Worm (Caenorhabditis elegans): ENCODE data around the gene R02D5.8.

Gene R02D5.8

DNA sequence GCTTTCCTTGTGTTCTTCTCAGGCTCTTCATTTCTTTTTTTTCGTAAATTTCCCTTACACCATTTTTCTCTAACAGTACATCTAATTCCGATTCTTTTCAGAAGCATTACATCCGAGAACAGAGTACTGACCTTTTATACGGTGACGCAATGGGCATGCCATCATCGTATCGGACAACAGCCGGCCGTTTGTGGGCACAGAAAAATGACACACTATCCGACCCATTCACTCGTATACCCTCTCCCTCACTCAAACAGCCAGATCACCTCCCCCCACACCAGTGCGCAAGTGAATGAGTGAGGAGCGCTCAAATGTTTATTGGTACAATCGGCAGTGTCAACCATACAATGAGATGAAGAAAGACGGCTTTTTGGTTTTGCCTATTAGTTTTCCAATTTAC is 18.0 kb downstream of the R02D5.8 start, which contains the start of gene R02D5.24:
Gene R02D5.24 (plus strand): TSS at position 205 of the 400 bp plus-strand sequence.
- TF ChIP-seq nhr-6 (tag; optimal IDR thresholded peaks at IDR 0.05): peak; percentile 63
- peak; percentile 64 for TF ChIP-seq aha-1 (tag)
- TF ChIP-seq ZK337.2 (GFP tag; IDR thresholded peaks at IDR 0.05): no peak

DNA sequence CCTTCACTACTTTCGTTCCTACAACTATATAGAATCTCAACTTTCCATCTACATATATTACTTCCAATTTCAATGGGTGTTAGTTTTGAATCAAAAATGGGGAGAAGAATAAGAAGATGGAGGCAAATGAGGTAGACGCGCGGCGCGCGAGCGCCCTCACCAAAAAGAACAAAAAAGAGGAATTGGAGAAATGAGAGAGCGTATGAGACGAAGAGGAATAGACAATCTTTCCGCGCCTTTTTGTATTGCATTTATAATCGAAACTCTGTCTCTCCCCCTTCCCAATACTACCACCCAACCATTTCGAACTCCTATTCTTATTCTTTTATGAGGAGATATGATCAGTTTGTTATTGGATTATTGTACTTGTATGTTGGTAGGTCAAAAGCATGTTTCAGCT is 18.6 kb downstream of the R02D5.8 start:
- TF ChIP-seq nhr-6 (tag; optimal IDR thresholded peaks at IDR 0.05) (peak; percentile 33), ctbp-1 (GFP tag; IDR thresholded peaks at IDR 0.05) (no peak), snpc-4 (tag; optimal IDR thresholded peaks at IDR 0.05) (no peak), nhr-28 (tag; optimal IDR thresholded peaks at IDR 0.05) (peak; percentile 20), mep-1 (tag; optimal IDR thresholded peaks at IDR 0.05) (peak; percentile 24), R02D3.7 (tag; optimal IDR thresholded peaks at IDR 0.05) (no peak), mes-2 (tag; optimal IDR thresholded peaks at IDR 0.05; ENCODE audit: poor library complexity, severe bottlenecking) (peak; percentile 23)

DNA sequence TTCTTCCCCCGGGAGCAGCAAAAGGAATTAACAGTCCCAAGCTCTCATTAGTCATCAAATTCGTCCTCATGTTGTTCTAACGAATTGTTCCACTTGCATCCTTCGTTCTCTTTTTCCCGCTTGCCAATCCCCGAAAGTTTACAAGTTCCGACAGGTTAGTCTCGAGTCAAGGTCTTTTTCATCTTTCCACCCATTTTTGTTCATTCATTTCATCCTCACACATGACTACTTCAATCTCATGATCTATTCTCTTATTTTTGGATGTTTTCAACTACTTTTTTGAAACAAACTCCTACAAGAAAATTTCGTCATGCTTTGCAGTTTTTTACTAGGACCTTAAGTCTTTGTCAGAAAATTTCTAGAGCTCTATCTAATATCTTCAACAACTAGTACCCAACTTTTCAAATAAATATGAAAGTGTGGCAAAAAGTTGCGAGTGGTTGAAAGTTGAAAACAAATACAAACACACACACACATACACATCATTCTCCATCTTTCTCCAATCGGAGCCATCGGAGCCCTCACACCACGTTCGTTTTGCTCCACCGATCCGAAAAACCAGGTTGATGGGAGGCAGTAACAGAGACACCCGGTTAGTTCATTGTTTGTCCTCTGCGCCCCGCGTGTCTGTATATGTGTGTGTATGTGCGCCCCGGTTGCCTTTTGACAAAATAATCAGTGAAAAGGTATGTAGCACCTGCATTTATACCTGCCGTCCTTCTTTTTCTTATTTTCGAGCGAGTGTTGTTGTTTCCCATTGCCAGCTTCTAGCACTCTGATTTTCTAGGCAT is 19.9 kb downstream of the R02D5.8 start:
- TF ChIP-seq rbr-2 (tag; optimal IDR thresholded peaks at IDR 0.05) (no peak), hlh-11 (tag; optimal IDR thresholded peaks at IDR 0.05) (peak; percentile 11), hlh-30 (tag; optimal IDR thresholded peaks at IDR 0.05; ENCODE audit: insufficient read depth) (peak; percentile 48), lin-13 (GFP tag; optimal IDR thresholded peaks at IDR 0.05) (no peak), lin-39 (tag; optimal IDR thresholded peaks at IDR 0.05) (no peak), egl-43 (GFP tag; IDR thresholded peaks at IDR 0.05) (peak; percentile 30; the same call in 1 of the 2 replicates), attf-4 (tag; optimal IDR thresholded peaks at IDR 0.05) (no peak), nhr-25 (tag; optimal IDR thresholded peaks at IDR 0.05; ENCODE audit: borderline replicate concordance, insufficient read depth) (no peak), hmg-1.1 (GFP tag; IDR thresholded peaks at IDR 0.05) (0 out of 2 replicates have a peak, but pooled peaks have one; percentile 32), lin-15B (tag; optimal IDR thresholded peaks at IDR 0.05) (no peak), snpc-4 (tag; optimal IDR thresholded peaks at IDR 0.05) (no peak), daf-16 (GFP tag; optimal IDR thresholded peaks at IDR 0.05) (no peak), daf-16 (tag; optimal IDR thresholded peaks at IDR 0.05) (peak; percentile 32), nhr-111 (GFP tag; optimal IDR thresholded peaks at IDR 0.05) (no peak), duxl-1 (tag; optimal IDR thresholded peaks at IDR 0.05; ENCODE audit: poor library complexity) (no peak), fos-1 (tag; optimal IDR thresholded peaks at IDR 0.05) (no peak), daf-12 (tag; optimal IDR thresholded peaks at IDR 0.05) (no peak), ces-1 (GFP tag; optimal IDR thresholded peaks at IDR 0.05) (no peak), nhr-28 (tag; optimal IDR thresholded peaks at IDR 0.05) (peak; percentile 38)

DNA sequence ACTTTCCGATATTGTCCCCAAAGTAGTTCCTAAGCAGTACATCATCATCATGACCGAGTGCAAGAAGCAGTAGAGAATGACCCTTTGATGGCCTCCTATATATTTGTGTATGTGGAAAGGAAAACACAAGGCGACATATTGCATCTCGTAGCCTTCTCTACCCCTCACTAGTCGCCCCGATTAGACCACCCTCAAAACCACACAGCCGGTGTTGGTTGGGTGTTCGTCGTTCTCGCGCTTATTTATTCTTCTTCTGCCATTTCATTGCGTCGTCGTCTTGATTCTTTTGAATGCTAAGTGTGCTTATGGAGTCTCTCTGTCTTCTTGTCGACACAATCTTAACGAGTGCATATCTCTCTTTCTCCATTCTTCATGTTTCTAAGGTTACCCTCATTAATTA is 21.0 kb downstream of the R02D5.8 start:
- TF ChIP-seq daf-12 (tag; optimal IDR thresholded peaks at IDR 0.05) (no peak), unc-62 (GFP tag; optimal IDR thresholded peaks at IDR 0.05 in 1 of 2) (peak in 1 of 2 experiments; percentile 16), unc-62 (tag; optimal IDR thresholded peaks at IDR 0.05) (no peak), zip-11 (GFP tag; IDR thresholded peaks at IDR 0.05) (no peak), nhr-6 (tag; optimal IDR thresholded peaks at IDR 0.05) (peak; percentile 62), snpc-4 (tag; optimal IDR thresholded peaks at IDR 0.05) (no peak), nhr-28 (tag; optimal IDR thresholded peaks at IDR 0.05) (peak; percentile 13), D1046.2 (GFP tag; IDR thresholded peaks at IDR 0.05) (no peak), dmd-9 (GFP tag; IDR thresholded peaks at IDR 0.05) (no peak), nhr-111 (GFP tag; optimal IDR thresholded peaks at IDR 0.05) (no peak), nhr-25 (tag; optimal IDR thresholded peaks at IDR 0.05; ENCODE audit: borderline replicate concordance, insufficient read depth) (peak; percentile 4)

DNA sequence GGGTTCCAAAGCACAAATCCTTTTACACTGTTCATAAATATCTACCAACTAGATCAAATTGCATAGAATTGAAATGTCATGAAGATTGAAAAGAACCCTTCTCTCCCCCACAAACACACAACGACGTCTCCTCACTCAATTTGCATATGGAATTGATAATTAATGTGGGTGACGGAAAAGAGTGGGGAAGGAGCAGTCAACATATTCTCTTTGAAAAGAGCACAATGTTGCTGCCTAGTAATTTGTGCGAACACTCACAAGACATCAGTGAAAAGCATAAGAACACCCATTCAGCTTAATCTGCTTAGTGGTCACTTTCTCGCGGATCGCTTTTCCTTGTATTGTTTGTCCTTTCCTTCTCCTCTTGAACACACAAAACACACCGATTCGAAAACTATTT is 22.7 kb downstream of the R02D5.8 start:
- TF ChIP-seq daf-16 (GFP tag; optimal IDR thresholded peaks at IDR 0.05) (no peak), daf-16 (tag; optimal IDR thresholded peaks at IDR 0.05) (no peak), Y5F2A.4 (GFP tag; optimal IDR thresholded peaks at IDR 0.05) (no peak), aly-2 (tag; optimal IDR thresholded peaks at IDR 0.05) (no peak), unc-62 (GFP tag; optimal IDR thresholded peaks at IDR 0.05 in 1 of 2) (peak in 1 of 2 experiments; percentile 58), unc-62 (tag; optimal IDR thresholded peaks at IDR 0.05) (no peak)

Data from whole organism, L4 larva.